Worm (Caenorhabditis elegans): ENCODE measurements around the gene csp-2.

- no peak for TF ChIP-seq ekl-4 (GFP tag; IDR thresholded peaks at IDR 0.05)
- TF ChIP-seq lin-35 (GFP tag; optimal IDR thresholded peaks at IDR 0.05): no peak
- no peak for TF ChIP-seq snpc-4 (GFP tag; optimal IDR thresholded peaks at IDR 0.05)
- no peak for TF ChIP-seq snpc-4 (tag; optimal IDR thresholded peaks at IDR 0.05)
- no peak for TF ChIP-seq lsl-1 (GFP tag; optimal IDR thresholded peaks at IDR 0.05)
- TF ChIP-seq dox-1 (GFP tag; IDR thresholded peaks at IDR 0.05): no peak
- TF ChIP-seq dpl-1 (GFP tag; optimal IDR thresholded peaks at IDR 0.05): no peak
- TF ChIP-seq Y53G8AR.9 (GFP tag; conservative IDR thresholded peaks at IDR 0.05): no peak
- TF ChIP-seq C17E4.6 (GFP tag; IDR thresholded peaks at IDR 0.05): no peak
- no peak for TF ChIP-seq B0035.1 (tag; optimal IDR thresholded peaks at IDR 0.05)
Observed at ce11 chrIV:6342876-6343275, 35.3 kb downstream of the csp-2 start, which contains the start of gene Y73B6BL.14.
